Fruit fly (Drosophila melanogaster) whole organism, prepupa: ENCODE measurements around the gene Tmx3.

Experiments used
- Blimp-1 ChIP-seq: fragments of 200-800 bp; sonication (Bioruptor generic); optimal IDR thresholded peaks from 3 replicates; lab custom pipeline; 2017; ENCODE audit warnings: missing biosample characterization, missing genetic modification characterization, mild to moderate bottlenecking, moderate library complexity, missing genetic modification reagents
- CG10669 ChIP-seq: fragments of 200-800 bp; sonication (Bioruptor generic); optimal IDR thresholded peaks from 3 replicates; lab custom pipeline; 2018; ENCODE audit warnings: missing biosample characterization, mild to moderate bottlenecking, missing genetic modification characterization, moderate library complexity
- CG11294 ChIP-seq: fragments of 200-800 bp; sonication (Bioruptor generic); IDR thresholded peaks from 2 replicates; pipeline ENCODE4 v1.3.6; 2022; ENCODE audit warnings: missing biosample characterization, missing genetic modification characterization
- CG15336 ChIP-seq: fragments of 200-800 bp; sonication (Bioruptor generic); IDR thresholded peaks from 2 replicates; pipeline ENCODE4 v1.3.6; 2022; ENCODE audit warnings: missing biosample characterization, missing genetic modification characterization
- CG1621 ChIP-seq: fragments of 200-800 bp; sonication (Bioruptor generic); optimal IDR thresholded peaks from 3 replicates; lab custom pipeline; 2018; ENCODE audit warnings: missing biosample characterization, mild to moderate bottlenecking, missing genetic modification characterization
- CG16779 ChIP-seq: fragments of 200-800 bp; sonication (Bioruptor generic); optimal IDR thresholded peaks from 3 replicates; lab custom pipeline; 2017; ENCODE audit warnings: missing biosample characterization, mild to moderate bottlenecking, missing genetic modification characterization
- CG3032 ChIP-seq: fragments of 200-800 bp; optimal IDR thresholded peaks from 2 replicates; lab custom pipeline; 2019; ENCODE audit warnings: missing biosample characterization, mild to moderate bottlenecking, missing genetic modification characterization, moderate library complexity
- CG3919 ChIP-seq: fragments of 200-800 bp; sonication (Bioruptor generic); optimal IDR thresholded peaks from 3 replicates; lab custom pipeline; 2016; ENCODE audit warnings: missing biosample characterization, missing genetic modification characterization
- CG4318 ChIP-seq: fragments of 200-800 bp; sonication (Bioruptor generic); optimal IDR thresholded peaks from 3 replicates; lab custom pipeline; 2017; ENCODE audit warnings: missing biosample characterization, mild to moderate bottlenecking, missing genetic modification characterization
- CG6163 ChIP-seq: fragments of 200-800 bp; sonication (Bioruptor generic); IDR thresholded peaks from 3 replicates; pipeline ENCODE4 v1.3.6; 2022; ENCODE audit warnings: missing biosample characterization, missing genetic modification characterization
- CG6276 ChIP-seq: fragments of 200-800 bp; sonication (Bioruptor generic); optimal IDR thresholded peaks from 2 replicates; lab custom pipeline; 2017; ENCODE audit warnings: missing biosample characterization, mild to moderate bottlenecking, missing genetic modification characterization
- CG6792 ChIP-seq: fragments of 200-800 bp; sonication (Bioruptor generic); optimal IDR thresholded peaks from 3 replicates; lab custom pipeline; 2016; ENCODE audit warnings: missing biosample characterization, missing genetic modification characterization
- CG6808 ChIP-seq: fragments of 200-800 bp; sonication (Bioruptor generic); optimal IDR thresholded peaks from 3 replicates; lab custom pipeline; 2017; ENCODE audit warnings: missing biosample characterization, missing genetic modification characterization, mild to moderate bottlenecking, moderate library complexity, missing genetic modification reagents
- CG7368 ChIP-seq: fragments of 200-800 bp; sonication (Bioruptor generic); optimal IDR thresholded peaks from 3 replicates; lab custom pipeline; 2016; ENCODE audit warnings: missing biosample characterization, missing genetic modification characterization
- CG8119 ChIP-seq: fragments of 200-800 bp; sonication (Bioruptor generic); IDR thresholded peaks from 3 replicates; pipeline ENCODE4 v1.3.6; 2022; ENCODE audit warnings: missing biosample characterization, missing genetic modification characterization
- CG8319 ChIP-seq: fragments of 200-800 bp; sonication (Bioruptor generic); optimal IDR thresholded peaks from 3 replicates; lab custom pipeline; 2016; ENCODE audit warnings: missing biosample characterization, missing genetic modification characterization
- CG8632 ChIP-seq: fragments of 200-800 bp; sonication (Bioruptor generic); optimal IDR thresholded peaks from 3 replicates; lab custom pipeline; 2016; ENCODE audit warnings: missing biosample characterization, missing genetic modification characterization
- CG9139 ChIP-seq: fragments of 200-800 bp; sonication (Bioruptor generic); optimal IDR thresholded peaks from 3 replicates; lab custom pipeline; 2017; ENCODE audit warnings: missing biosample characterization, mild to moderate bottlenecking, missing genetic modification characterization
- Eip75B ChIP-seq: fragments of 200-800 bp; sonication (Bioruptor generic); optimal IDR thresholded peaks from 3 replicates; lab custom pipeline; 2016; ENCODE audit warnings: missing biosample characterization, missing genetic modification characterization
- Eip78C ChIP-seq: fragments of 200-800 bp; sonication (Bioruptor generic); peaks from one replicate; lab custom pipeline; 2016; ENCODE audit warnings: missing biosample characterization, missing genetic modification characterization
- Ets21C ChIP-seq: fragments of 200-800 bp; sonication (Bioruptor generic); optimal IDR thresholded peaks from 3 replicates; lab custom pipeline; 2016; ENCODE audit warnings: missing biosample characterization, missing genetic modification characterization
- Ets96B ChIP-seq: fragments of 200-800 bp; optimal IDR thresholded peaks from 2 replicates; lab custom pipeline; 2019; ENCODE audit warnings: missing biosample characterization, mild to moderate bottlenecking, missing genetic modification characterization, moderate library complexity
- Gug ChIP-seq: fragments of 200-800 bp; sonication (Bioruptor generic); IDR thresholded peaks from 2 replicates; pipeline ENCODE4 v1.3.6; 2022; ENCODE audit warnings: missing biosample characterization, missing genetic modification characterization
- OdsH ChIP-seq: fragments of 200-800 bp; sonication (Bioruptor generic); optimal IDR thresholded peaks from 3 replicates; lab custom pipeline; 2016; ENCODE audit warnings: missing biosample characterization, missing genetic modification characterization
- Smox ChIP-seq: fragments of 200-800 bp; sonication (Bioruptor generic); optimal IDR thresholded peaks from 3 replicates; lab custom pipeline; 2016; ENCODE audit warnings: missing biosample characterization, missing genetic modification characterization
- Sox102F ChIP-seq: fragments of 200-800 bp; sonication (Bioruptor generic); optimal IDR thresholded peaks from 2 replicates; lab custom pipeline; 2016; ENCODE audit warnings: missing biosample characterization, mild to moderate bottlenecking, missing genetic modification characterization
- Sox14 ChIP-seq: fragments of 200-800 bp; sonication (Bioruptor generic); optimal IDR thresholded peaks from 3 replicates; lab custom pipeline; 2016; ENCODE audit warnings: missing biosample characterization, missing genetic modification characterization
- achi ChIP-seq: fragments of 200-800 bp; sonication (Bioruptor generic); optimal IDR thresholded peaks from 3 replicates; lab custom pipeline; 2016; ENCODE audit warnings: missing biosample characterization, missing genetic modification characterization
- acj6 ChIP-seq: fragments of 200-800 bp; sonication (Bioruptor generic); optimal IDR thresholded peaks from 3 replicates; lab custom pipeline; 2016; ENCODE audit warnings: missing biosample characterization, missing genetic modification characterization
- cyc ChIP-seq: fragments of 200-800 bp; sonication (Bioruptor generic); optimal IDR thresholded peaks from 3 replicates; lab custom pipeline; 2016; ENCODE audit warnings: missing biosample characterization, missing genetic modification characterization
- dsx ChIP-seq: fragments of 200-800 bp; optimal IDR thresholded peaks from 3 replicates; lab custom pipeline; 2019; ENCODE audit warnings: missing biosample characterization, mild to moderate bottlenecking, missing genetic modification characterization, moderate library complexity; ENCODE audit not compliant: poor library complexity, severe bottlenecking
- eg ChIP-seq: fragments of 200-800 bp; sonication (Bioruptor generic); IDR thresholded peaks from 3 replicates; pipeline ENCODE4 v1.3.6; 2022; ENCODE audit warnings: missing biosample characterization, missing genetic modification characterization
- esn ChIP-seq: fragments of 200-800 bp; sonication (Bioruptor generic); optimal IDR thresholded peaks from 2 replicates; lab custom pipeline; 2016; ENCODE audit warnings: missing biosample characterization, mild to moderate bottlenecking, missing genetic modification characterization, moderate library complexity
- fd59A ChIP-seq: fragments of 200-800 bp; sonication (Bioruptor generic); optimal IDR thresholded peaks from 2 replicates; lab custom pipeline; 2017; ENCODE audit warnings: missing biosample characterization, mild to moderate bottlenecking, missing genetic modification characterization, missing genetic modification reagents
- fd85E ChIP-seq: fragments of 200-800 bp; sonication (Bioruptor generic); optimal IDR thresholded peaks from 3 replicates; lab custom pipeline; 2016; ENCODE audit warnings: missing biosample characterization, missing genetic modification characterization
- fkh ChIP-seq: fragments of 200-800 bp; sonication (Bioruptor generic); optimal IDR thresholded peaks from 3 replicates; lab custom pipeline; 2017; ENCODE audit warnings: missing biosample characterization, mild to moderate bottlenecking, missing genetic modification characterization, moderate library complexity
- lz ChIP-seq: fragments of 200-800 bp; sonication (Bioruptor generic); optimal IDR thresholded peaks from 3 replicates; lab custom pipeline; 2016; ENCODE audit warnings: missing biosample characterization, missing genetic modification characterization
- net ChIP-seq: fragments of 200-800 bp; sonication (Bioruptor generic); optimal IDR thresholded peaks from 3 replicates; lab custom pipeline; 2016; ENCODE audit warnings: missing biosample characterization, missing genetic modification characterization
- pdm3 ChIP-seq: fragments of 200-800 bp; sonication (Bioruptor generic); optimal IDR thresholded peaks from 3 replicates; lab custom pipeline; 2016; ENCODE audit warnings: missing biosample characterization, missing genetic modification characterization
- salr ChIP-seq, 2 experiments: fragments of 200-800 bp; sonication (Bioruptor generic); optimal IDR thresholded peaks; 3 replicates each; lab custom pipeline; 2016 to 2018; ENCODE audit warnings: missing biosample characterization in 2 of 2, missing genetic modification characterization in 2 of 2, mild to moderate bottlenecking in 1 of 2
- spab ChIP-seq: fragments of 200-800 bp; sonication (Bioruptor generic); optimal IDR thresholded peaks from 2 replicates; lab custom pipeline; 2017; ENCODE audit warnings: missing biosample characterization, mild to moderate bottlenecking, missing genetic modification characterization, missing genetic modification reagents
- ss ChIP-seq, 2 experiments: fragments of 200-800 bp; sonication (Bioruptor generic); optimal IDR thresholded peaks; 2 replicates in 1 of 2; 3 replicates in 1 of 2; lab custom pipeline; 2017 to 2018; ENCODE audit warnings: mild to moderate bottlenecking in 2 of 2, missing biosample characterization in 2 of 2, missing genetic modification characterization in 2 of 2, moderate library complexity in 1 of 2
- svp ChIP-seq: fragments of 200-800 bp; sonication (Bioruptor generic); peaks from one replicate; lab custom pipeline; 2016; ENCODE audit warnings: missing biosample characterization, missing genetic modification characterization
- topi ChIP-seq: fragments of 200-800 bp; sonication (Bioruptor generic); optimal IDR thresholded peaks from 3 replicates; lab custom pipeline; 2016; ENCODE audit warnings: missing biosample characterization, missing genetic modification characterization
- vri ChIP-seq: fragments of 200-800 bp; sonication (Bioruptor generic); optimal IDR thresholded peaks from 3 replicates; lab custom pipeline; 2016; ENCODE audit warnings: missing biosample characterization, mild to moderate bottlenecking, missing genetic modification characterization

The Tmx3 gene

dm6 chr3L:16211936-16212287 is 17.0 kb upstream of the Tmx3 start (continued):
- TF ChIP-seq Eip75B (GFP tag; lab: Kevin White, UChicago) (no peak), CG15336 (GFP tag; lab: Robert Waterston, UW) (no peak), dsx (GFP tag; lab: Kevin White, UChicago) (no peak), achi (GFP tag; lab: Kevin White, UChicago) (peak; percentile 42), CG6792 (GFP tag; lab: Kevin White, UChicago) (peak; percentile 10), pdm3 (GFP tag; lab: Kevin White, UChicago) (no peak), CG4318 (GFP tag; lab: Kevin White, UChicago) (no peak), OdsH (peak; percentile 37), fd59A (no peak), salr (GFP tag; optimal IDR thresholded peaks at IDR 0.05; lab: Kevin White, UChicago) (peak in 1 of 2 experiments; percentile 18), cyc (GFP tag; lab: Kevin White, UChicago) (no peak)
- TF ChIP-seq, all 60 proteins: peak for 18

- TF ChIP-seq CG3032 (tag; lab: Kevin White, UChicago): no peak
- peak; percentile 5 for TF ChIP-seq CG6808
- peak; percentile 100 for TF ChIP-seq dsx (GFP tag; lab: Kevin White, UChicago)
- peak; percentile 74 for TF ChIP-seq svp (GFP tag; lab: Kevin White, UChicago)
- peak in 1 of 2 experiments; percentile 44 for TF ChIP-seq ss (GFP tag; optimal IDR thresholded peaks at IDR 0.05; lab: Kevin White, UChicago)
- peak; percentile 9 for TF ChIP-seq CG9139 (GFP tag; lab: Kevin White, UChicago)
- TF ChIP-seq CG3919: no peak
- TF ChIP-seq, all 60 proteins: peak for 5
Measured at dm6 chr3L:16213201-16213600, 15.7 kb upstream of the Tmx3 start.

- no peak for TF ChIP-seq fkh (GFP tag; lab: Kevin White, UChicago)
- TF ChIP-seq CG7368: no peak
- peak; percentile 21 for TF ChIP-seq CG9139 (GFP tag; lab: Kevin White, UChicago)
- TF ChIP-seq Blimp-1 (GFP tag; lab: Kevin White, UChicago): no peak
- TF ChIP-seq CG6163 (GFP tag; lab: Robert Waterston, UW): peak; percentile 66; the same call in 2 of the 3 replicates
- peak in 1 of 2 experiments; percentile 39 for TF ChIP-seq salr (GFP tag; optimal IDR thresholded peaks at IDR 0.05; lab: Kevin White, UChicago)
- TF ChIP-seq OdsH: no peak
- TF ChIP-seq eg: peak; percentile 58; the same call in 2 of the 3 replicates
- TF ChIP-seq CG8632 (GFP tag; lab: Kevin White, UChicago): no peak
- TF ChIP-seq CG3032 (tag; lab: Kevin White, UChicago): no peak
- peak; percentile 60 for TF ChIP-seq Eip78C (GFP tag; lab: Kevin White, UChicago)
- no peak for TF ChIP-seq fd85E (GFP tag; lab: Kevin White, UChicago)
- TF ChIP-seq vri: no peak
- peak; percentile 21 for TF ChIP-seq CG3919
- no peak for TF ChIP-seq CG8119 (GFP tag; lab: Robert Waterston, UW)
- no peak for TF ChIP-seq esn (GFP tag; lab: Kevin White, UChicago)
- TF ChIP-seq topi (GFP tag; lab: Kevin White, UChicago): no peak
- TF ChIP-seq Smox: no peak
- no peak for TF ChIP-seq spab
- TF ChIP-seq Sox14: no peak
- TF ChIP-seq CG15336 (GFP tag; lab: Robert Waterston, UW): peak; percentile 22; the same call in 1 of the 2 replicates
- TF ChIP-seq CG1621 (tag; lab: Kevin White, UChicago): peak; percentile 30
- no peak for TF ChIP-seq Sox102F (GFP tag; lab: Kevin White, UChicago)
- TF ChIP-seq acj6 (GFP tag; lab: Kevin White, UChicago): no peak
- TF ChIP-seq Ets21C (GFP tag; lab: Kevin White, UChicago): no peak
- no peak for TF ChIP-seq cyc (GFP tag; lab: Kevin White, UChicago)
- 0 out of 2 replicates have a peak, but pooled peaks have one; percentile 11 for TF ChIP-seq Gug (GFP tag; lab: Robert Waterston, UW)
- no peak for TF ChIP-seq lz (GFP tag; lab: Kevin White, UChicago)
- TF ChIP-seq Eip75B (GFP tag; lab: Kevin White, UChicago): no peak
- peak; percentile 39 for TF ChIP-seq Ets96B
- TF ChIP-seq CG6276: peak; percentile 9
- TF ChIP-seq CG8319: no peak
- no peak for TF ChIP-seq CG16779 (tag; lab: Kevin White, UChicago)
- no peak for TF ChIP-seq achi (GFP tag; lab: Kevin White, UChicago)
- TF ChIP-seq net (GFP tag; lab: Kevin White, UChicago): no peak
- TF ChIP-seq CG11294 (GFP tag; lab: Robert Waterston, UW): no peak
- TF ChIP-seq CG6792 (GFP tag; lab: Kevin White, UChicago): no peak
- TF ChIP-seq CG10669 (GFP tag; lab: Kevin White, UChicago): peak; percentile 30
Measured at dm6 chr3L:16214533-16215207, 14.2 kb upstream of the Tmx3 start.
